Fruit fly (Drosophila melanogaster): Measurements from ENCODE around the gene CG14434.

Gene CG14434

DNA sequence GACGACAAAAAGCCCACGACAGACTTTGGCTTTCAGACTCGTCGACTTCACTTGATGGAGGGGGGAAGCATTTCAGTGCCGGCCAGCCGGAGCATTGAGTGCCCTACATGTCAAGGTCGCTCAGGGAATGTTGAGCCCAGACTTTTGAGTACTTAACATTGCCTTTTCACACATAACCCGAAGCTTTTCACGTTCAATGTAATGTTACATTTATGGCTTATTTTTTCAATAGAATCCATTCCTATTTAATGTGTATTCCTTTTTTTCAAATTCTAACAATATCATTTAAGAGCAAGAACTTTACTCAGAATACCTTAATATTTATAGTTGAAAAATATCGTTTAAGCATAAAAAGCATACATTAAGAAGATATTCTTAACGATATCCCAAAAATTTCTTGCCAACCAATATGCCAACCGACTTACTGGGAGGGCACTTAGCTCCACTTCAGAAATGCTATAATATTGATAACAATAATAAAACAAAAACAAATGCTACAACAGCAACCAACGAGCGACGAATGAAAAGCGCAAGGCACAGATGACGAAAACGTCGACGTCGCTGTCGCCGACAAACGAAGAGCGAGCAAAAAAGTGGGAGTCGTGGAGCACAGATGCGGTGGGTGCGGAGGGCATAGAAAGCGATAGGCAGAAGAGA is 7.1 kb downstream of the CG14434 start (continued):
- TF ChIP-seq Fer1 (GFP tag; optimal IDR thresholded peaks at IDR 0.05) (peak; percentile 82), CG9215 (GFP tag; IDR thresholded peaks at IDR 0.05) (peak; percentile 83), CG9437 (GFP tag; optimal IDR thresholded peaks at IDR 0.05) (peak; percentile 39), CG2199 (GFP tag; IDR thresholded peaks at IDR 0.05) (no peak), Scr (GFP tag; IDR thresholded peaks at IDR 0.05; ENCODE audit: partially characterized antibody) (no peak), ato (GFP tag; IDR thresholded peaks at IDR 0.05; ENCODE audit: partially characterized antibody) (no peak), CG7987 (GFP tag; optimal IDR thresholded peaks at IDR 0.05) (peak; percentile 23), chinmo (GFP tag; IDR thresholded peaks at IDR 0.05; ENCODE audit: partially characterized antibody) (peak; percentile 83; the same call in 2 of the 4 replicates), CG13424 (tag; optimal IDR thresholded peaks at IDR 0.05) (peak; percentile 42), CG10979 (tag; optimal IDR thresholded peaks at IDR 0.05) (peak; percentile 86), CG8388 (GFP tag; optimal IDR thresholded peaks at IDR 0.05) (peak; percentile 77), Antp (GFP tag; optimal IDR thresholded peaks at IDR 0.05) (peak; percentile 83), CG13296 (GFP tag; optimal IDR thresholded peaks at IDR 0.05) (peak; percentile 66), Blimp-1 (GFP tag; optimal IDR thresholded peaks at IDR 0.05) (peak; percentile 71), Med (GFP tag) (peak; percentile 88), unc-4 (GFP tag; IDR thresholded peaks at IDR 0.05; ENCODE audit: partially characterized antibody) (no peak), CG12942 (GFP tag; optimal IDR thresholded peaks at IDR 0.05) (no peak), gcm2 (GFP tag; optimal IDR thresholded peaks at IDR 0.05) (no peak), Myb (GFP tag; optimal IDR thresholded peaks at IDR 0.05) (peak; percentile 32), Hsf (GFP tag; optimal IDR thresholded peaks at IDR 0.05) (peak; percentile 45), Sin3A (optimal IDR thresholded peaks at IDR 0.05) (no peak), Camta (GFP tag; optimal IDR thresholded peaks at IDR 0.05) (peak; percentile 80), B-H1 (GFP tag; IDR thresholded peaks at IDR 0.05) (peak; percentile 58), Mrtf (GFP tag; IDR thresholded peaks at IDR 0.05) (0 out of 3 replicates have a peak, but pooled peaks have one; percentile 48), D (optimal IDR thresholded peaks at IDR 0.05) (no peak), D (GFP tag; optimal IDR thresholded peaks at IDR 0.05) (peak; percentile 86), CG10267 (tag; optimal IDR thresholded peaks at IDR 0.05) (peak; percentile 74), CG10565 (GFP tag; optimal IDR thresholded peaks at IDR 0.05) (no peak), disco-r (GFP tag; optimal IDR thresholded peaks at IDR 0.05) (no peak), CG18764 (GFP tag; optimal IDR thresholded peaks at IDR 0.05) (peak; percentile 66), Awh (GFP tag; IDR thresholded peaks at IDR 0.05) (peak; percentile 73), CG2120 (GFP tag; optimal IDR thresholded peaks at IDR 0.05) (peak; percentile 52), tx (GFP tag; optimal IDR thresholded peaks at IDR 0.05) (no peak), CG1602 (GFP tag; optimal IDR thresholded peaks at IDR 0.05) (no peak), CG9817 (tag; optimal IDR thresholded peaks at IDR 0.05) (no peak), CG1647 (GFP tag; optimal IDR thresholded peaks at IDR 0.05) (peak; percentile 69), psq (GFP tag; optimal IDR thresholded peaks at IDR 0.05) (peak; percentile 88), CG17186 (GFP tag; optimal IDR thresholded peaks at IDR 0.05) (peak; percentile 26), CG8765 (GFP tag; IDR thresholded peaks at IDR 0.05) (peak; percentile 36; the same call in 1 of the 2 replicates), pita (GFP tag; optimal IDR thresholded peaks at IDR 0.05) (no peak), CG12071 (GFP tag; optimal IDR thresholded peaks at IDR 0.05) (peak; percentile 28), pum (GFP tag; optimal IDR thresholded peaks at IDR 0.05) (peak; percentile 80), odd (GFP tag; optimal IDR thresholded peaks at IDR 0.05) (peak; percentile 14), usp (GFP tag; optimal IDR thresholded peaks at IDR 0.05) (no peak), CG7928 (GFP tag; optimal IDR thresholded peaks at IDR 0.05) (peak; percentile 20), Adf1 (GFP tag; IDR thresholded peaks at IDR 0.05) (peak; percentile 88), row (GFP tag; IDR thresholded peaks at IDR 0.05) (peak; percentile 72), h (optimal IDR thresholded peaks at IDR 0.05) (no peak), jing (GFP tag; optimal IDR thresholded peaks at IDR 0.05) (no peak), rib (GFP tag; IDR thresholded peaks at IDR 0.05) (0 out of 2 replicates have a peak, but pooled peaks have one; percentile 21), CG2889 (GFP tag; IDR thresholded peaks at IDR 0.05) (no peak; the same call in 2 of the 3 replicates)
